Fruit fly (Drosophila melanogaster): ENCODE measurements around the gene nAChRalpha3.

nAChRalpha3 gene

DNA sequence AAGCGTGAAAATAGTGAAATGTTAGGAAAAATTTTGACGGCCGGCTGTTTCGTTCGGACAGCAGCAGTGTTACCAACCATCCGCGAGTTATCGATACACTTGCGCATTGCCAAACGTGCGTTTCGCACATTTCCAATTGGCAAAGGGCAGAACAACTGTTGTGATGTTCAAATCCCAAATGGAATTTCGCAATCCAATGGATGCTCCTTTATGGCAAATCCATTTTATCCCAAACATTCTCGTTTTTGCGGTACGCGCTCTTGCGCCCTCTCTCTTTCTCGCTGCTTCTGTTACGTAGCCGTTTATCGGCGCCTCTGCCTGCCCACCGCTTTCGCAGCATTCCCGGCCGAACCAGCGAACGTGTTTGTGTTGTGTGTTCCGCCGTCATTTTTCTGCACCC is 123.7 kb downstream of the nAChRalpha3 start:
- TF ChIP-seq usp (GFP tag; optimal IDR thresholded peaks at IDR 0.05) = no peak
- TF ChIP-seq Dll (optimal IDR thresholded peaks at IDR 0.05) = no peak
- no peak for TF ChIP-seq CG8478 (optimal IDR thresholded peaks at IDR 0.05)
- TF ChIP-seq EcR (GFP tag; optimal IDR thresholded peaks at IDR 0.05) = no peak
- no peak for TF ChIP-seq psq (optimal IDR thresholded peaks at IDR 0.05)
- no peak for TF ChIP-seq pan (optimal IDR thresholded peaks at IDR 0.05)

DNA sequence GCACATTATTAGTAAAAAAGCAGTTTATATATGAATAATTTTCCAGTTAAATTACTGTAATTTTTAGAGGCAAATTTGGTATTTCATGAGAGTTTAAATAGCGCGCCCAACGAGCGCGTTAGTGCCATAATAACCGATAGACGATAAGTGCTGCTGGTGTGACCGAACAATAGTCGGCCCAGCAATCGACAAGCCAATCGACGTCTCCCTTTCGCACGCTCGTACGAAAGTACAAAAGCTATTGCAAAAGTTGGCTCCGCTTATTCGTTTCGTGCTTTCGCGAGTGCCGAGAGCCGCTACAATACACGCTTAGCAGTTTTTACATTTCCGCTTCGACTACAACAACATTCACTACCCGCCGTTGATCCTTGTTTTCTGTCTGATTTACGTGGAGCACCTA is 124.7 kb downstream of the nAChRalpha3 start, which contains the start of gene Trxr1:
Trxr1 (plus strand) TSS at position 231 of the 400 bp plus-strand sequence.
- TF ChIP-seq CG8478 (optimal IDR thresholded peaks at IDR 0.05) = no peak
- TF ChIP-seq EcR (GFP tag; optimal IDR thresholded peaks at IDR 0.05) = no peak
- TF ChIP-seq Dll (optimal IDR thresholded peaks at IDR 0.05) = no peak
- no peak for TF ChIP-seq usp (GFP tag; optimal IDR thresholded peaks at IDR 0.05)
- no peak for TF ChIP-seq psq (optimal IDR thresholded peaks at IDR 0.05)
- no peak for TF ChIP-seq pan (optimal IDR thresholded peaks at IDR 0.05)

DNA sequence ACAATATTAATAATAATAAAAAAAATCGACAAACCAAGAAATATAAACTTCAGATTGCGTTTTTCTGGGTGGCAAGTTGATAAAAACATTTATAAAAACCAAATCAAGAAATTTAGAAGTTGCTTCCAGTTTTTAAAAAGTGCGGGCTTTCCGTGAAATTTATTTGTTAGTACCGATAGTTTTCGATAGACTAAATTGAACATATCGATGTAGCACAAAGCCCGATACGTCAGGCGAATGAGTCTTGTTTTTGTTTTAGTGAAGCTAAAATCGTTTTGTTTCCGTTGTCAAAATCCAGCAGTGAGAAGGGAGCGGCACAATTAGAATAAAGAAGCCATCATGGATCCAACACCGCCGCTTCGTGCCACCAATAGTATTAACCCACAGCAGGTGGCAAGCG is 126.5 kb downstream of the nAChRalpha3 start, which contains the start of gene CG2147:
CG2147 (plus strand) TSS at position 254 of the 400 bp plus-strand sequence.
- no peak for TF ChIP-seq pan (optimal IDR thresholded peaks at IDR 0.05)
- no peak for TF ChIP-seq EcR (GFP tag; optimal IDR thresholded peaks at IDR 0.05)
- no peak for TF ChIP-seq usp (GFP tag; optimal IDR thresholded peaks at IDR 0.05)
- no peak for TF ChIP-seq psq (optimal IDR thresholded peaks at IDR 0.05)
- no peak for TF ChIP-seq CG8478 (optimal IDR thresholded peaks at IDR 0.05)
- TF ChIP-seq Dll (optimal IDR thresholded peaks at IDR 0.05) = no peak

DNA sequence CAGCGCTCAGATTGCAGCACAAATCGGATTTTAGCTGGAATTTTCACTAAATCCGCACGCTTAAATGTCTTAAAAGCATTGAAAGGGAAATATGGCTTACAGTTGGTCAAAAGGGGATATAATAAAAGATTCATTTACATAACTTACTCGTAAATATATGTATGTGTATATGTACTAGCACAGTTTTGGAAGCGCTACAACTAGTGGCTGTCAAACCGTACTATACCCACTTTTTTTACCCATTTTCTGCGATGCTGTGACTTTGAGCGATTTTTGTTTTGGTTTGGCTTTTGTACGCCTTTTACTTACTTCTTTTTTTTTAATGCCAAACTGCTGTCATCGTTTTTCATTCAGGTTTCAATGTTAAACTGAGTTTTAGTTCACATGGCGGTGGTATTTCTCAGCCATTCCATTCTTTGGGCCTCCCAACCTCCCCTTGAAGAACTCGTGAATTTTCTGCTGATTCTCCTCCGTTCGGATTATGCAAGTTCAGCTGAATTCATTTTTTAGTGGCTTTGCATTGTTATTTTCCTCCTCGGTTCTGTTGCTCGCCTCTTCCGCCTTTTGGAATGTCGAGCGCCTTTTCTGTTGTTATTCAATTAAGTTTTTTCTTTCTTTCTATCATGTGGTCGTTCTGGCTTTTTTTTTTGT is 132.9 kb downstream of the nAChRalpha3 start:
- TF ChIP-seq CG8478 (optimal IDR thresholded peaks at IDR 0.05) (no peak), psq (optimal IDR thresholded peaks at IDR 0.05) (no peak), EcR (GFP tag; optimal IDR thresholded peaks at IDR 0.05) (no peak), usp (GFP tag; optimal IDR thresholded peaks at IDR 0.05) (no peak), Dll (optimal IDR thresholded peaks at IDR 0.05) (no peak), pan (optimal IDR thresholded peaks at IDR 0.05) (no peak)

DNA sequence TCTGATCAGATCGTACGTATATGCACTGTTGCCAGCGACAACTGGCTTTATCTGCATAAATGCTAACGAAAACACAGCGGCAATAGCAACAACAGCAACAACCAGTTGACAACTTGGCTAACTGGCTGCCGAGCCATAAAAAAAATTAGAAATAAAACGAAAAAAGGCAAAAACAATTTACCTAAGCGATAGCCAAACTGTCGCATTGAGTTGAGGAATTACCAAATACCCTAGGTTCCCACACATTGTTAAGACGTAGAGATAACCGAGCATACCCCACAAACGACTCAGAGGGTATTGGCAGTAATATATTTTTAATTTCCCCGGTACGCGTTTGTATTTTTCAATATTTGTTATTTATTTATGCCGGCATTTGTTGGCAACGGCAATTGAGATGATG is 133.8 kb downstream of the nAChRalpha3 start:
- TF ChIP-seq pan (optimal IDR thresholded peaks at IDR 0.05) = no peak
- no peak for TF ChIP-seq usp (GFP tag; optimal IDR thresholded peaks at IDR 0.05)
- no peak for TF ChIP-seq Dll (optimal IDR thresholded peaks at IDR 0.05)
- TF ChIP-seq psq (optimal IDR thresholded peaks at IDR 0.05) = no peak
- TF ChIP-seq EcR (GFP tag; optimal IDR thresholded peaks at IDR 0.05) = no peak
- no peak for TF ChIP-seq CG8478 (optimal IDR thresholded peaks at IDR 0.05)

DNA sequence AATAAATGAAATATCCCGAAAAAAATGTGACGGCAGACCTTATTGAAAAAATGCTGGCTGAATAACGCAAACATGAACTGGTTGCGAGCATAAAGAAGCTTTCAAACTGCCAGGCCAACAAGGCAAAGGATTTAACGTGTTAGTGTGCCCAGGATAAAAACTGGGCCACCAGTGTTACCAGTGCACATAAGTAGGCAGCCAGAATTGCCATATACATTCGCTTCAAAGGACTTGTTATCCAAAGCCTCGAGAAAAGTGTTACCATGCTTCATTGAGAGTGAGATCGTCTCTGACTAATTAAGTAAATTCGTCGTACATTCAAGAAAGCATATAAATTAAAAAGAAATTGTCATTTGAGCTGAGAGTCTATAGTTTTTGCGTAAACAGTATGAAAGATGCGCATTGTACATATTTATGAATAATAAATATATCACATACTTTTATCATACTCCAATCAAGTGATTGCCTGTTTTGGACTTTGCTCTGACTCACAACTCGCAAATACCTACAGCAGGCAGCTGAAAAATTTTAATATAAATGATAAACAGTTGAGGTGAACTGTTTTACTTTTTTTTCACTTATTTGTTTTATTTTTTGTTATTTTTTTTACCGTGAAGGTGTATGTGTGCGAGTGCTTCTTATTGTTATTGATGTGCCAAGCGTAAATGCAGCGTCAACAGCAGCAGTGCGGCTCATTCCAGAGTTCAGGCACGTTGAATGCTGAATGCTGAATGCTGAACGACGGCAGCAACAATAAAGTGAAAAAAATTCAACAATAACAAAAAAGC is 135.5 kb downstream of the nAChRalpha3 start:
- TF ChIP-seq usp (GFP tag; optimal IDR thresholded peaks at IDR 0.05) (no peak), CG8478 (optimal IDR thresholded peaks at IDR 0.05) (no peak), EcR (GFP tag; optimal IDR thresholded peaks at IDR 0.05) (no peak), pan (optimal IDR thresholded peaks at IDR 0.05) (no peak), psq (optimal IDR thresholded peaks at IDR 0.05) (no peak), Dll (optimal IDR thresholded peaks at IDR 0.05) (no peak)

DNA sequence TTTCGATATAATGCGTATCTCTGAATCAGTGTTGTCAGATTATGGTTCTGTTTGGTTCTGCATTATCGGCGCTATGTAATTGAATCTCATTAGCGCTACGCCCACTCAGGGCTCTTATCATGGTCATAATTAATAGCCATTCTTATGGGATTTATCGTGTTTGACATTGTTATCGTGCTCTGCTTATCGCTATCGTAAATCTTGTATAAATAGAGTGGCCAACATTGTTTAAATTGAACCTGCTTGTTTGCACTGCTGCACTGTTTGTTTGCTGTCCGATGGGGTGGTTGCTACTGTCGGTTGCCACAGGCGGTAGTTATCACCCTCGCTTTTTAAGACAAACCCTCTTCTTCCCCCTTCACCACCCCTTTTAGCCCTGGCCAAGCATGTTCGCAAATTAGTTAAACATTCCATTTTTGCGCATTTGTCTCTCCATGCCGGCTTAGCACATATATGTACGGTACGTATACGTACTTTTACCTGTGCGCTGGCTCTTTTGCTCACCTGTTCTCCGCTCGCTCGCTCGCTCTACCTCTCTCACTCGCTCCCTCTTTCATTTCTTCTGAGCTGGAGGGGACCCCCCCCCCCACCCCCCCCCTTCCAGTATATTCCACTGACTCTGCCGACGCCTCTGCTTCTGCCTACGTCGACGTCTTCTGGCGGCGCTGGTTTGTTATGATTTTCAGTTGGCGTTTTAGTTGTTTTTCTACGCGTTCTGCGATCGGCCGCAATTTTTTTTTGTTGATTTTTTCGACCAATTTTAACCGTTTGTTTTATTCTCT is 136.9 kb downstream of the nAChRalpha3 start:
- TF ChIP-seq pan (optimal IDR thresholded peaks at IDR 0.05) (no peak), psq (optimal IDR thresholded peaks at IDR 0.05) (no peak), CG8478 (optimal IDR thresholded peaks at IDR 0.05) (no peak), Dll (optimal IDR thresholded peaks at IDR 0.05) (no peak), usp (GFP tag; optimal IDR thresholded peaks at IDR 0.05) (no peak), EcR (GFP tag; optimal IDR thresholded peaks at IDR 0.05) (no peak)

DNA sequence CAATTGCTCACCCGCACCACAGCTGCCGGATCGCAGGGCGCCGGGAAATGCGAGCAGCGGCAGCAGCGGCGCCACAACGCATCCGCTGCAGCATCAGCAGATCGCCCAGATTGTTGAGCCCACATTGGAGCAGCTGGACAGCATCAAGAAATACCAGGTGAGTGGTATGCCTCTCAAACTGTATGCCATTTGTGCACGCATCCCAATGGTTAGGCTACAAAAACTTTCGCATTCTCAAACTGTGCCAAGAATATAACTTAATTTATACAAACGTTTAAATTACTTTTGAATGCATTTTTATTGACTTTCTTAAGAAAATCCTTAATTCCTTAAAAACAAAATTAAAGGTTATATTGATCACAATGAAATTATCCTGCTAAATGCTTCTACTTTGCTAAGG is 139.0 kb downstream of the nAChRalpha3 start:
- TF ChIP-seq Dll (optimal IDR thresholded peaks at IDR 0.05) (no peak), usp (GFP tag; optimal IDR thresholded peaks at IDR 0.05) (no peak), pan (optimal IDR thresholded peaks at IDR 0.05) (no peak), CG8478 (optimal IDR thresholded peaks at IDR 0.05) (no peak), EcR (GFP tag; optimal IDR thresholded peaks at IDR 0.05) (no peak), psq (optimal IDR thresholded peaks at IDR 0.05) (no peak)

All from whole organism.